Fruit fly (Drosophila melanogaster) S2 (cell line): ENCODE measurements around the gene CG2901.

Experiments
- CG8478 ChIP-seq: fragments of >200 bp; optimal IDR thresholded peaks from 2 replicates; lab custom pipeline; 2018
- CTCF ChIP-seq, 2 experiments: fragments of >200 bp; optimal IDR thresholded peaks; 2 replicates each; lab custom pipeline; 2018

DNA sequence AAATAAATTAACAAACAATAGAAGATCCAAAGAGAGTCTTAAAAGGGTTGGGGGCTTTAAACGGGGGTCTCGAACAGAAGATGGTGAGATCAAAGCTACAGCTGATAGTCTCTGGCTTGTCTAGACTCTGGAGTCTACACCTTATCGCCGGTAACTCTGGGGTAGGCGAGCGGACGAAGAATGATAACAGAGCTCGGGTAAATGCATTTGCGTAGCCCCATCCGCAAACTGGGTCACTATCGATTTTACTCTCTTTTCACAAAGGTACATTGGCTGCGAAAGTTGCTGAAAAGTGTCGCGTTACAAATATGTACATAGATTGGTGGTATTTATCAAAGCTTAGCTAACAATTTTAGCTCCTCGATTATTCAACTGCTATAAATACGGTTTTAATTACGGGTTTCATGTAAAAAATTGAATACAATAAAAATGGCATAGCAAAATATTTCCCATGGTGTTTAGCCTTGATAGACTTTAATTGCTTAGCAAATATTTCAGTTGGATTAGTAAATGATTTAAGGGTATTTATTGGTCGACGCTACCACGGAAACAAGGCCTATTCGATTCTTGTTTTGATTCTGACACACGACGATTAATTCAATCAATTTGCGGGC lies 39.0 kb downstream of the CG2901 start:
- no peak for TF ChIP-seq CG8478 (lab: Kevin White, UChicago)
- no peak for TF ChIP-seq CTCF (optimal IDR thresholded peaks at IDR 0.05; lab: Kevin White, UChicago)
